Fruit fly (Drosophila melanogaster) whole organism, embryonic: ENCODE data around the gene Obp99c.

Source experiments
- B-H2 ChIP-seq: fragments of 200-800 bp; sonication (Bioruptor generic); optimal IDR thresholded peaks from 2 replicates; lab custom pipeline; 2018; ENCODE audit warnings: missing biosample characterization, mild to moderate bottlenecking, missing genetic modification characterization
- CG10979 ChIP-seq: fragments of 200-800 bp; sonication (Bioruptor generic); optimal IDR thresholded peaks from 2 replicates; lab custom pipeline; 2018; ENCODE audit warnings: missing biosample characterization, mild to moderate bottlenecking, missing genetic modification characterization, moderate library complexity
- CG1233 ChIP-seq: fragments of 200-800 bp; sonication (Bioruptor generic); optimal IDR thresholded peaks from 4 replicates; lab custom pipeline; 2018; ENCODE audit warnings: missing biosample characterization, mild to moderate bottlenecking, missing genetic modification characterization
- CG17328 ChIP-seq: fragments of 200-800 bp; sonication (Bioruptor generic); IDR thresholded peaks from 2 replicates; pipeline ENCODE4 v1.3.6; 2022; ENCODE audit warnings: missing biosample characterization, missing genetic modification characterization
- CG17361 ChIP-seq: fragments of 200-800 bp; sonication (Bioruptor generic); IDR thresholded peaks from 3 replicates; pipeline ENCODE4 v1.3.6; 2022; ENCODE audit warnings: missing biosample characterization, missing genetic modification characterization
- CG17385 ChIP-seq: fragments of 200-800 bp; sonication (Bioruptor generic); optimal IDR thresholded peaks from 3 replicates; lab custom pipeline; 2018; ENCODE audit warnings: missing biosample characterization, mild to moderate bottlenecking, missing genetic modification characterization
- CG30020 ChIP-seq: fragments of 200-800 bp; optimal IDR thresholded peaks from 2 replicates; lab custom pipeline; 2019; ENCODE audit warnings: missing biosample characterization, mild to moderate bottlenecking, missing genetic modification characterization, moderate library complexity
- CG3281 ChIP-seq: fragments of 200-800 bp; sonication (Bioruptor generic); optimal IDR thresholded peaks from 3 replicates; lab custom pipeline; 2017; ENCODE audit warnings: missing biosample characterization, mild to moderate bottlenecking, missing genetic modification characterization
- CG42726 ChIP-seq: fragments of 200-800 bp; sonication (Bioruptor generic); IDR thresholded peaks from 2 replicates; pipeline ENCODE4 v1.3.6; 2022; ENCODE audit warnings: missing biosample characterization, missing genetic modification characterization; ENCODE audit not compliant: partially characterized antibody
- CG43689 ChIP-seq: fragments of 200-800 bp; sonication (Bioruptor generic); IDR thresholded peaks from 2 replicates; pipeline ENCODE4 v1.3.6; 2022; ENCODE audit warnings: missing biosample characterization, missing genetic modification characterization
- CG4617 ChIP-seq: fragments of 200-800 bp; sonication (Bioruptor generic); optimal IDR thresholded peaks from 3 replicates; lab custom pipeline; 2016; ENCODE audit warnings: missing biosample characterization, missing genetic modification characterization, borderline replicate concordance
- CG4854 ChIP-seq: fragments of 200-800 bp; sonication (Bioruptor generic); optimal IDR thresholded peaks from 2 replicates; lab custom pipeline; 2016; ENCODE audit warnings: missing biosample characterization, missing genetic modification characterization, inconsistent platforms
- CG7357 ChIP-seq: fragments of 200-800 bp; sonication (Bioruptor generic); IDR thresholded peaks from 3 replicates; pipeline ENCODE4 v1.3.6; 2022; ENCODE audit warnings: missing biosample characterization, missing genetic modification characterization
- CG8281 ChIP-seq: fragments of 200-800 bp; sonication (Bioruptor generic); optimal IDR thresholded peaks from 2 replicates; lab custom pipeline; 2018; ENCODE audit warnings: missing biosample characterization, mild to moderate bottlenecking, missing genetic modification characterization, moderate library complexity
- CG8924 ChIP-seq: fragments of 200-800 bp; optimal IDR thresholded peaks from 3 replicates; lab custom pipeline; 2019; ENCODE audit warnings: missing biosample characterization, mild to moderate bottlenecking, missing genetic modification characterization, moderate library complexity
- Chrac-16 ChIP-seq: fragments of 200-800 bp; sonication (Bioruptor generic); optimal IDR thresholded peaks from 3 replicates; lab custom pipeline; 2016; ENCODE audit warnings: missing biosample characterization, missing genetic modification characterization
- D ChIP-seq, 2 experiments: fragments of 200-800 bp in 1 of 2; fragments of >200 bp in 1 of 2; sonication (Bioruptor generic) in 1 of 2; optimal IDR thresholded peaks; 2 replicates in 1 of 2; 3 replicates in 1 of 2; lab custom pipeline; 2017; ENCODE audit warnings: mild to moderate bottlenecking in 1 of 2, missing biosample characterization in 1 of 2, missing genetic modification characterization in 1 of 2, missing genetic modification reagents in 1 of 2
- Eip74EF ChIP-seq, 2 experiments: fragments of 200-800 bp in 1 of 2; fragments of >200 bp in 1 of 2; sonication (Bioruptor generic) in 1 of 2; optimal IDR thresholded peaks; 2 replicates each; lab custom pipeline; 2017 to 2019; ENCODE audit warnings: missing biosample characterization in 2 of 2, missing genetic modification characterization in 2 of 2, mild to moderate bottlenecking in 1 of 2, moderate library complexity in 1 of 2
- Fer1 ChIP-seq: fragments of 200-800 bp; sonication (Bioruptor generic); optimal IDR thresholded peaks from 2 replicates; lab custom pipeline; 2017; ENCODE audit warnings: missing biosample characterization, mild to moderate bottlenecking, missing genetic modification characterization
- Fer3 ChIP-seq: fragments of 200-800 bp; sonication (Bioruptor generic); optimal IDR thresholded peaks from 2 replicates; lab custom pipeline; 2018; ENCODE audit warnings: missing biosample characterization, mild to moderate bottlenecking, missing genetic modification characterization, moderate library complexity
- Gsc ChIP-seq: fragments of 200-800 bp; sonication (Bioruptor generic); IDR thresholded peaks from 2 replicates; pipeline ENCODE4 v1.3.6; 2022; ENCODE audit warnings: missing biosample characterization, missing genetic modification characterization
- H15 ChIP-seq: fragments of 200-800 bp; sonication (Bioruptor generic); IDR thresholded peaks from 3 replicates; pipeline ENCODE4 v1.3.6; 2022; ENCODE audit warnings: missing biosample characterization, missing genetic modification characterization
- Hmr ChIP-seq: fragments of 200-800 bp; sonication (Bioruptor generic); optimal IDR thresholded peaks from 3 replicates; lab custom pipeline; 2017; ENCODE audit warnings: mild to moderate bottlenecking, missing biosample characterization, missing genetic modification reagents, missing genetic modification characterization
- NfI ChIP-seq: fragments of 200-800 bp; sonication (Bioruptor generic); optimal IDR thresholded peaks from 3 replicates; lab custom pipeline; 2018; ENCODE audit warnings: missing biosample characterization, mild to moderate bottlenecking, missing genetic modification characterization, moderate library complexity
- Pdp1 ChIP-seq, 2 experiments: fragments of 200-800 bp; sonication (Bioruptor generic); optimal IDR thresholded peaks; 3 replicates each; lab custom pipeline; 2016; ENCODE audit warnings: missing biosample characterization in 2 of 2, missing genetic modification characterization in 2 of 2, mild to moderate bottlenecking in 1 of 2, moderate library complexity in 1 of 2
- Side ChIP-seq: fragments of 200-800 bp; sonication (Bioruptor generic); optimal IDR thresholded peaks from 2 replicates; lab custom pipeline; 2016; ENCODE audit warnings: missing biosample characterization, missing genetic modification characterization
- Stat92E ChIP-seq, 3 experiments: fragments of >200 bp in 2 of 3; fragments of 200-800 bp in 1 of 3; sonication (Bioruptor generic) in 1 of 3; optimal IDR thresholded peaks; 2 replicates each; lab custom pipeline; 2017 to 2019; ENCODE audit warnings: missing biosample characterization in 3 of 3, missing genetic modification characterization in 3 of 3, mild to moderate bottlenecking in 1 of 3, moderate library complexity in 1 of 3
- abd-A ChIP-seq: fragments of 200-800 bp; sonication (Bioruptor generic); optimal IDR thresholded peaks from 3 replicates; lab custom pipeline; 2019; ENCODE audit warnings: missing biosample characterization, mild to moderate bottlenecking, missing genetic modification characterization, moderate library complexity
- amos ChIP-seq: fragments of 200-800 bp; sonication (Bioruptor generic); IDR thresholded peaks from 2 replicates; pipeline ENCODE4 v1.3.6; 2022; ENCODE audit warnings: missing biosample characterization, missing genetic modification characterization; ENCODE audit not compliant: partially characterized antibody
- bsh ChIP-seq, 2 experiments: fragments of 200-800 bp; sonication (Bioruptor generic); optimal IDR thresholded peaks; 2 replicates each; lab custom pipeline; 2017 to 2018; ENCODE audit warnings: mild to moderate bottlenecking in 2 of 2, missing biosample characterization in 2 of 2, missing genetic modification characterization in 2 of 2, moderate library complexity in 1 of 2
- chif ChIP-seq, 2 experiments: fragments of 200-800 bp; sonication (Bioruptor generic); optimal IDR thresholded peaks; 3 replicates each; lab custom pipeline; 2016; ENCODE audit warnings: missing biosample characterization in 2 of 2, missing genetic modification characterization in 2 of 2
- corto ChIP-seq: fragments of 200-800 bp; sonication (Bioruptor generic); optimal IDR thresholded peaks from 2 replicates; lab custom pipeline; 2016; ENCODE audit warnings: missing biosample characterization, mild to moderate bottlenecking, missing genetic modification characterization, moderate library complexity
- dan ChIP-seq: fragments of 200-800 bp; sonication (Bioruptor generic); IDR thresholded peaks from 2 replicates; pipeline ENCODE4 v1.3.6; 2022; ENCODE audit warnings: missing biosample characterization, missing genetic modification characterization
- fd3F ChIP-seq: fragments of 200-800 bp; sonication (Bioruptor generic); optimal IDR thresholded peaks from 2 replicates; lab custom pipeline; 2018; ENCODE audit warnings: missing biosample characterization, mild to moderate bottlenecking, missing genetic modification characterization, moderate library complexity
- gem ChIP-seq: fragments of 200-800 bp; sonication (Bioruptor generic); optimal IDR thresholded peaks from 2 replicates; lab custom pipeline; 2019; ENCODE audit warnings: missing biosample characterization, mild to moderate bottlenecking, missing genetic modification characterization, moderate library complexity
- grau ChIP-seq: fragments of 200-800 bp; optimal IDR thresholded peaks from 3 replicates; lab custom pipeline; 2019; ENCODE audit warnings: missing biosample characterization, mild to moderate bottlenecking, missing genetic modification characterization, moderate library complexity
- lab ChIP-seq: fragments of 200-800 bp; sonication (Bioruptor generic); optimal IDR thresholded peaks from 3 replicates; lab custom pipeline; 2017; ENCODE audit warnings: missing biosample characterization, missing genetic modification characterization, mild to moderate bottlenecking, moderate library complexity, missing genetic modification reagents
- mld ChIP-seq: fragments of 200-800 bp; sonication (Bioruptor generic); IDR thresholded peaks from 3 replicates; pipeline ENCODE4 v1.3.6; 2022; ENCODE audit warnings: missing biosample characterization, missing genetic modification characterization; ENCODE audit not compliant: partially characterized antibody
- onecut ChIP-seq: fragments of 200-800 bp; sonication (Bioruptor generic); IDR thresholded peaks from 2 replicates; pipeline ENCODE4 v1.3.6; 2022; ENCODE audit warnings: missing biosample characterization, missing genetic modification characterization
- pan ChIP-seq, 4 experiments: fragments of >200 bp in 3 of 4; fragments of 200-800 bp in 1 of 4; sonication (Bioruptor generic) in 1 of 4; optimal IDR thresholded peaks in 3 of 4; IDR thresholded peaks in 1 of 4; 2 replicates each; pipeline versions ENCODE4 v1.3.6 to Lab custom; 2017 to 2022; ENCODE audit warnings: missing biosample characterization in 2 of 4, missing genetic modification characterization in 2 of 4, mixed read lengths in 1 of 4
- row ChIP-seq: fragments of 200-800 bp; sonication (Bioruptor generic); IDR thresholded peaks from 3 replicates; pipeline ENCODE4 v1.3.6; 2022; ENCODE audit warnings: missing biosample characterization, missing genetic modification characterization
- sqz ChIP-seq: fragments of 200-800 bp; sonication (Bioruptor generic); optimal IDR thresholded peaks from 3 replicates; lab custom pipeline; 2018; ENCODE audit warnings: missing biosample characterization, mild to moderate bottlenecking, missing genetic modification characterization
- ssp ChIP-seq: fragments of 200-800 bp; sonication (Bioruptor generic); IDR thresholded peaks from 2 replicates; pipeline ENCODE4 v1.3.6; 2022; ENCODE audit warnings: missing biosample characterization, missing genetic modification characterization
- tup ChIP-seq: fragments of 200-800 bp; sonication (Bioruptor generic); optimal IDR thresholded peaks from 2 replicates; lab custom pipeline; 2016; ENCODE audit warnings: missing biosample characterization, mild to moderate bottlenecking, missing genetic modification characterization, moderate library complexity
- vfl ChIP-seq: fragments of 200-800 bp; sonication (Bioruptor generic); optimal IDR thresholded peaks from 2 replicates; lab custom pipeline; 2016; ENCODE audit warnings: missing biosample characterization, missing genetic modification characterization
- vvl ChIP-seq: fragments of 200-800 bp; sonication (Bioruptor generic); IDR thresholded peaks from 2 replicates; pipeline ENCODE4 v1.3.6; 2022; ENCODE audit warnings: missing biosample characterization, missing genetic modification characterization
- wek ChIP-seq: fragments of 200-800 bp; sonication (Bioruptor generic); optimal IDR thresholded peaks from 3 replicates; lab custom pipeline; 2018; ENCODE audit warnings: missing biosample characterization, mild to moderate bottlenecking, missing genetic modification characterization, moderate library complexity
- zfh1 ChIP-seq: fragments of 200-800 bp; sonication (Bioruptor generic); IDR thresholded peaks from 3 replicates; pipeline ENCODE4 v1.3.6; 2022; ENCODE audit warnings: missing biosample characterization, missing genetic modification characterization

Obp99c gene

DNA sequence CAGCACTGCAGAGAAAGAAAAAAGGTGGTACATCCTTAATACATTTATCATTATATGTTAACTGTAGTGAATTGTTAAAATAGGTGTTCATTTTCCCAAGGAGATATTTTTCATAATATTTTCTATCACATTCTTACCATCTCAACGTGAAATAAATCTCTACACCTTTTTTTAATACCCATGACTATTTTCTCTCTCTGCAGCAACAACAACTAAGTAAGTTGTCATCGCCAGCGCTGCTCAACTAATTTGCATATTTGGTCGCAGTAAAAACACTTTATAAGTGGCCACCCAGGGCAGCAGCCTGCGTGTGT is 1.4 kb upstream of the Obp99c start (continued):
- TF ChIP-seq pan (optimal IDR thresholded peaks at IDR 0.05; lab: Kevin White, UChicago) (no peak), pan (GFP tag; optimal IDR thresholded peaks at IDR 0.05 in 1 of 2, IDR thresholded peaks at IDR 0.05 in 1 of 2) (no peak), mld (GFP tag; lab: Robert Waterston, UW) (no peak), onecut (GFP tag; lab: Robert Waterston, UW) (no peak), dan (no peak), CG4854 (no peak), abd-A (tag; lab: Kevin White, UChicago) (no peak), vvl (GFP tag; lab: Robert Waterston, UW) (peak; percentile 74), Eip74EF (GFP tag; optimal IDR thresholded peaks at IDR 0.05; lab: Kevin White, UChicago) (peak in 1 of 2 experiments; percentile 12), NfI (GFP tag; lab: Kevin White, UChicago) (peak; percentile 7), Fer3 (tag; lab: Kevin White, UChicago) (peak; percentile 45), CG42726 (GFP tag; lab: Robert Waterston, UW) (no peak), grau (tag; lab: Kevin White, UChicago) (peak; percentile 58), H15 (GFP tag; lab: Robert Waterston, UW) (no peak), vfl (GFP tag; lab: Kevin White, UChicago) (no peak), sqz (GFP tag; lab: Kevin White, UChicago) (no peak), wek (GFP tag; lab: Kevin White, UChicago) (no peak), Pdp1 (GFP tag; optimal IDR thresholded peaks at IDR 0.05; lab: Kevin White, UChicago) (peak in 1 of 2 experiments; percentile 11), ssp (GFP tag; lab: Robert Waterston, UW) (no peak), row (peak; percentile 68), zfh1 (GFP tag; lab: Robert Waterston, UW) (peak; percentile 33; the same call in 1 of the 3 replicates), CG30020 (tag; lab: Kevin White, UChicago) (no peak), Fer1 (GFP tag; lab: Kevin White, UChicago) (no peak), corto (GFP tag; lab: Kevin White, UChicago) (no peak), bsh (GFP tag; optimal IDR thresholded peaks at IDR 0.05; lab: Kevin White, UChicago) (peak in 1 of 2 experiments; percentile 77), amos (no peak), Hmr (GFP tag; lab: Kevin White, UChicago) (peak; percentile 24), Stat92E (GFP tag; optimal IDR thresholded peaks at IDR 0.05; lab: Kevin White, UChicago) (no peak), fd3F (GFP tag; lab: Kevin White, UChicago) (no peak), lab (GFP tag; lab: Kevin White, UChicago) (no peak), chif (GFP tag; optimal IDR thresholded peaks at IDR 0.05; lab: Kevin White, UChicago) (peak; percentile 4 to 46), CG17361 (GFP tag; lab: Robert Waterston, UW) (0 out of 3 replicates have a peak, but pooled peaks have one; percentile 25), CG4617 (no peak), CG17328 (GFP tag; lab: Robert Waterston, UW) (peak; percentile 43; the same call in 1 of the 2 replicates), CG7357 (GFP tag; lab: Robert Waterston, UW) (0 out of 3 replicates have a peak, but pooled peaks have one; percentile 18), D (optimal IDR thresholded peaks at IDR 0.05; lab: Kevin White, UChicago) (no peak), D (GFP tag; optimal IDR thresholded peaks at IDR 0.05; lab: Kevin White, UChicago) (peak; percentile 37), Side (GFP tag; lab: Kevin White, UChicago) (no peak), Gsc (no peak), CG17385 (GFP tag; lab: Kevin White, UChicago) (no peak), CG8281 (tag; lab: Kevin White, UChicago) (peak; percentile 32), Chrac-16 (GFP tag; lab: Kevin White, UChicago) (peak; percentile 0), CG8924 (tag; lab: Kevin White, UChicago) (peak; percentile 37), CG43689 (GFP tag; lab: Robert Waterston, UW) (peak; percentile 30; the same call in 1 of the 2 replicates), CG3281 (no peak), gem (tag; lab: Kevin White, UChicago) (peak; percentile 72), CG10979 (tag; lab: Kevin White, UChicago) (peak; percentile 68), tup (GFP tag; lab: Kevin White, UChicago) (no peak), B-H2 (no peak), CG1233 (GFP tag; lab: Kevin White, UChicago) (no peak)
